Worm (Caenorhabditis elegans) whole organism, L1 larva: Measurements from ENCODE around the gene tmem-138.

Experiments used
- C34B4.2 ChIP-seq: sonication (generic microtip); optimal IDR thresholded peaks from 2 replicates; lab custom pipeline; 2017; ENCODE audit warnings: mild to moderate bottlenecking, missing genetic modification characterization, missing compliant biosample characterization
- F16B12.6 ChIP-seq: fragments of 150-350 bp; optimal IDR thresholded peaks from 2 replicates; lab custom pipeline; 2014; ENCODE audit warnings: missing biosample characterization, missing genetic modification characterization
- Y116A8C.19 ChIP-seq: sonication (generic microtip); optimal IDR thresholded peaks from 2 replicates; lab custom pipeline; 2016; ENCODE audit warnings: missing compliant biosample characterization, missing genetic modification characterization, borderline replicate concordance
- alr-1 ChIP-seq: fragments of 200-800 bp; sonication (Bioruptor generic); optimal IDR thresholded peaks from 2 replicates; lab custom pipeline; 2018; ENCODE audit warnings: borderline replicate concordance, mild to moderate bottlenecking, missing genetic modification characterization, missing compliant biosample characterization
- aly-2 ChIP-seq: fragments of 150-350 bp; optimal IDR thresholded peaks from 2 replicates; lab custom pipeline; 2014; ENCODE audit warnings: missing biosample characterization, missing genetic modification characterization
- ceh-82 ChIP-seq, 3 experiments: fragments of 150-350 bp in 1 of 3; sonication (generic microtip) in 2 of 3; optimal IDR thresholded peaks; 2 replicates each; lab custom pipeline; 2014 to 2017; ENCODE audit warnings: missing biosample characterization in 3 of 3, missing genetic modification characterization in 3 of 3
- dpl-1 ChIP-seq, 3 experiments: fragments of 150-350 bp in 2 of 3; sonication (generic microtip) in 1 of 3; optimal IDR thresholded peaks; 2 replicates each; lab custom pipeline; 2014 to 2017; ENCODE audit warnings: missing biosample characterization in 3 of 3, missing genetic modification characterization in 3 of 3, missing genetic modification reagents in 3 of 3
- dsc-1 ChIP-seq: sonication (generic microtip); optimal IDR thresholded peaks from 2 replicates; lab custom pipeline; 2016; ENCODE audit warnings: mild to moderate bottlenecking, missing genetic modification characterization, missing compliant biosample characterization
- efl-1 ChIP-seq, 4 experiments: fragments of 150-350 bp; optimal IDR thresholded peaks in 3 of 4; peaks in 1 of 4; 1 replicate in 1 of 4; 2 replicates in 3 of 4; lab custom pipeline; 2014; ENCODE audit warnings: missing biosample characterization in 2 of 4, missing genetic modification characterization in 2 of 4, missing genetic modification reagents in 2 of 4
- efl-3 ChIP-seq: fragments of 200-800 bp; sonication (Bioruptor generic); optimal IDR thresholded peaks from 2 replicates; lab custom pipeline; 2018; ENCODE audit warnings: mild to moderate bottlenecking, missing genetic modification characterization, missing compliant biosample characterization
- egl-13 ChIP-seq: sonication (generic microtip); optimal IDR thresholded peaks from 2 replicates; lab custom pipeline; 2016; ENCODE audit warnings: missing genotype, missing genetic modification reagents, missing genetic modification characterization, missing compliant biosample characterization
- egl-27 ChIP-seq, 2 experiments: fragments of 150-350 bp in 1 of 2; sonication (generic microtip); optimal IDR thresholded peaks; 3 replicates each; lab custom pipeline; 2017 to 2018; ENCODE audit warnings: missing biosample characterization in 2 of 2, missing genetic modification characterization in 2 of 2, missing genetic modification reagents in 2 of 2
- ets-5 ChIP-seq: fragments of 200-800 bp; sonication (Bioruptor generic); IDR thresholded peaks from 2 replicates; pipeline ENCODE4 v1.3.6; 2022; ENCODE audit warnings: missing genetic modification characterization, missing compliant biosample characterization
- fkh-10 ChIP-seq: sonication (generic microtip); optimal IDR thresholded peaks from 2 replicates; lab custom pipeline; 2017; ENCODE audit warnings: missing biosample characterization, missing genetic modification reagents, missing genetic modification characterization
- fkh-8 ChIP-seq: sonication (generic microtip); optimal IDR thresholded peaks from 2 replicates; lab custom pipeline; 2016; ENCODE audit warnings: mild to moderate bottlenecking, missing genetic modification characterization, missing compliant biosample characterization
- fos-1 ChIP-seq: fragments of 150-350 bp; optimal IDR thresholded peaks from 2 replicates; lab custom pipeline; 2014; ENCODE audit warnings: missing biosample characterization, missing genetic modification characterization
- grh-1 ChIP-seq: fragments of 200-800 bp; sonication (Bioruptor generic); IDR thresholded peaks from 2 replicates; pipeline ENCODE4 v1.3.6; 2022; ENCODE audit warnings: missing genetic modification reagents, missing genetic modification characterization, missing compliant biosample characterization
- hpl-2 ChIP-seq: fragments of 150-350 bp; optimal IDR thresholded peaks from 2 replicates; lab custom pipeline; 2014; ENCODE audit warnings: missing biosample characterization, missing genetic modification reagents, missing genetic modification characterization
- lin-13 ChIP-seq: fragments of 150-350 bp; optimal IDR thresholded peaks from 2 replicates; lab custom pipeline; 2014; ENCODE audit warnings: missing biosample characterization, missing genetic modification reagents, missing genetic modification characterization
- lin-35 ChIP-seq, 2 experiments: fragments of 150-350 bp; optimal IDR thresholded peaks; 2 replicates each; lab custom pipeline; 2014; ENCODE audit warnings: missing biosample characterization in 2 of 2, missing genetic modification characterization in 2 of 2, missing genetic modification reagents in 2 of 2
- lin-39 ChIP-seq: fragments of 150-350 bp; optimal IDR thresholded peaks from 2 replicates; lab custom pipeline; 2014; ENCODE audit warnings: missing biosample characterization, missing genetic modification reagents, missing genetic modification characterization
- lir-3 ChIP-seq: sonication (generic microtip); optimal IDR thresholded peaks from 2 replicates; lab custom pipeline; 2016; ENCODE audit warnings: mild to moderate bottlenecking, missing genetic modification characterization, moderate library complexity, missing compliant biosample characterization; ENCODE audit not compliant: poor library complexity
- mef-2 ChIP-seq: fragments of 150-350 bp; optimal IDR thresholded peaks from 2 replicates; lab custom pipeline; 2014; ENCODE audit warnings: missing biosample characterization, missing genetic modification characterization
- nhr-11 ChIP-seq: fragments of 150-350 bp; optimal IDR thresholded peaks from 2 replicates; lab custom pipeline; 2014; ENCODE audit warnings: missing biosample characterization, missing genetic modification characterization
- nhr-20 ChIP-seq: sonication (generic microtip); optimal IDR thresholded peaks from 2 replicates; lab custom pipeline; 2016; ENCODE audit warnings: mild to moderate bottlenecking, missing genetic modification characterization, missing compliant biosample characterization
- nhr-237 ChIP-seq: fragments of 150-350 bp; optimal IDR thresholded peaks from 2 replicates; lab custom pipeline; 2014; ENCODE audit warnings: missing biosample characterization, missing genetic modification characterization
- nhr-28 ChIP-seq: fragments of 150-350 bp; optimal IDR thresholded peaks from 2 replicates; lab custom pipeline; 2014; ENCODE audit warnings: missing biosample characterization, missing genetic modification characterization
- nhr-47 ChIP-seq: sonication (generic microtip); optimal IDR thresholded peaks from 2 replicates; lab custom pipeline; 2016; ENCODE audit warnings: mild to moderate bottlenecking, missing genetic modification characterization, moderate library complexity, missing compliant biosample characterization
- nhr-71 ChIP-seq: sonication (generic microtip); optimal IDR thresholded peaks from 2 replicates; lab custom pipeline; 2016; ENCODE audit warnings: mild to moderate bottlenecking, missing genetic modification characterization, moderate library complexity, missing compliant biosample characterization
- nhr-77 ChIP-seq: fragments of 150-350 bp; optimal IDR thresholded peaks from 2 replicates; lab custom pipeline; 2014; ENCODE audit warnings: missing biosample characterization, missing genetic modification characterization
- nhr-85 ChIP-seq: sonication (generic microtip); peaks from one replicate; lab custom pipeline; 2016; ENCODE audit warnings: missing genetic modification characterization, inconsistent platforms, missing compliant biosample characterization
- nhr-90 ChIP-seq: sonication (generic microtip); optimal IDR thresholded peaks from 2 replicates; lab custom pipeline; 2016; ENCODE audit warnings: mild to moderate bottlenecking, missing genetic modification characterization, missing compliant biosample characterization; ENCODE audit not compliant: poor library complexity
- pag-3 ChIP-seq: sonication (generic microtip); optimal IDR thresholded peaks from 2 replicates; lab custom pipeline; 2017; ENCODE audit warnings: missing genetic modification characterization, mild to moderate bottlenecking, missing compliant biosample characterization, antibody characterized with exemption, borderline replicate concordance; ENCODE audit not compliant: insufficient read depth
- pax-3 ChIP-seq: fragments of 200-800 bp; sonication (Bioruptor generic); optimal IDR thresholded peaks from 2 replicates; lab custom pipeline; 2018; ENCODE audit warnings: mild to moderate bottlenecking, missing genetic modification characterization, moderate library complexity, missing compliant biosample characterization
- skn-1 ChIP-seq: fragments of 150-350 bp; optimal IDR thresholded peaks from 2 replicates; lab custom pipeline; 2014; ENCODE audit warnings: missing biosample characterization, missing genetic modification characterization
- snpc-4 ChIP-seq: fragments of 150-350 bp; optimal IDR thresholded peaks from 2 replicates; lab custom pipeline; 2014; ENCODE audit warnings: missing biosample characterization, missing genetic modification characterization
- snu-23 ChIP-seq: sonication (generic microtip); optimal IDR thresholded peaks from 2 replicates; lab custom pipeline; 2016; ENCODE audit warnings: missing genetic modification characterization, missing compliant biosample characterization
- sptf-1 ChIP-seq: fragments of 150-350 bp; optimal IDR thresholded peaks from 2 replicates; lab custom pipeline; 2014; ENCODE audit warnings: missing biosample characterization, missing genetic modification characterization
- sup-37 ChIP-seq: fragments of 200-800 bp; sonication (Bioruptor generic); optimal IDR thresholded peaks from 2 replicates; lab custom pipeline; 2018; ENCODE audit warnings: mild to moderate bottlenecking, missing genetic modification characterization, missing compliant biosample characterization
- swsn-7 ChIP-seq: sonication (generic microtip); optimal IDR thresholded peaks from 2 replicates; lab custom pipeline; 2016; ENCODE audit warnings: missing genetic modification characterization, missing compliant biosample characterization
- tbx-2 ChIP-seq: sonication (generic microtip); optimal IDR thresholded peaks from 2 replicates; lab custom pipeline; 2016; ENCODE audit warnings: missing genetic modification characterization, missing compliant biosample characterization
- xbp-1 ChIP-seq: sonication (generic microtip); optimal IDR thresholded peaks from 2 replicates; lab custom pipeline; 2016; ENCODE audit warnings: missing genetic modification characterization, missing compliant biosample characterization
- zag-1 ChIP-seq: fragments of 150-350 bp; optimal IDR thresholded peaks from 2 replicates; lab custom pipeline; 2014; ENCODE audit warnings: missing biosample characterization, missing genetic modification characterization
- ztf-4 ChIP-seq: fragments of 150-350 bp; optimal IDR thresholded peaks from 2 replicates; lab custom pipeline; 2014; ENCODE audit warnings: missing biosample characterization, missing genetic modification characterization

tmem-138 gene

ce11 chrII:8131413-8131966 is 25.6 kb upstream of the tmem-138 start (continued):
- TF ChIP-seq efl-3 (GFP tag; lab: Kevin White, UChicago): no peak
- peak; percentile 96 for TF ChIP-seq grh-1 (GFP tag; lab: Robert Waterston, UW)
- peak; percentile 9 for TF ChIP-seq egl-13 (tag; lab: Kevin White, UChicago)
- TF ChIP-seq swsn-7: peak; percentile 42
- no peak for TF ChIP-seq nhr-11
- TF ChIP-seq fos-1 (tag; lab: Kevin White, UChicago): no peak
- peak; percentile 2 for TF ChIP-seq mef-2 (tag; lab: Kevin White, UChicago)
- TF ChIP-seq Y116A8C.19 (tag; lab: Kevin White, UChicago): no peak
- TF ChIP-seq pax-3 (tag; lab: Kevin White, UChicago): no peak
- TF ChIP-seq sptf-1 (tag; lab: Kevin White, UChicago): no peak
- TF ChIP-seq nhr-77: peak; percentile 68
- no peak for TF ChIP-seq alr-1 (tag; lab: Kevin White, UChicago)
- no peak for TF ChIP-seq hpl-2 (GFP tag; lab: Kevin White, UChicago)

- TF ChIP-seq pax-3 (tag; lab: Kevin White, UChicago) (no peak), nhr-77 (no peak), nhr-28 (tag; lab: Kevin White, UChicago) (no peak), tbx-2 (tag; lab: Kevin White, UChicago) (no peak), lin-39 (tag; lab: Kevin White, UChicago) (no peak), snpc-4 (tag; lab: Kevin White, UChicago) (no peak), lir-3 (tag; lab: Kevin White, UChicago) (no peak), ets-5 (GFP tag; lab: Robert Waterston, UW) (no peak), sup-37 (no peak), egl-27 (tag; optimal IDR thresholded peaks at IDR 0.05; lab: Kevin White, UChicago) (no peak), C34B4.2 (no peak), sptf-1 (tag; lab: Kevin White, UChicago) (no peak), F16B12.6 (tag; lab: Kevin White, UChicago) (no peak), aly-2 (tag; lab: Kevin White, UChicago) (no peak)
Measured at ce11 chrII:8135953-8136352, 21.2 kb upstream of the tmem-138 start.

ce11 chrII:8136818-8137217 is 20.3 kb upstream of the tmem-138 start, which contains the start of gene ctns-1:
ctns-1 (minus strand) TSS chrII:8136918.
- no peak for TF ChIP-seq fkh-10 (GFP tag; lab: Kevin White, UChicago)
- no peak for TF ChIP-seq efl-1 (optimal IDR thresholded peaks at IDR 0.05; lab: Kevin White, UChicago)
- peak in 1 of 2 experiments; percentile 11 for TF ChIP-seq efl-1 (GFP tag; optimal IDR thresholded peaks at IDR 0.05 in 1 of 2; lab: Kevin White, UChicago)

- peak; percentile 42 for TF ChIP-seq snu-23 (GFP tag; lab: Kevin White, UChicago)
- no peak for TF ChIP-seq ztf-4 (tag; lab: Kevin White, UChicago)
- TF ChIP-seq lin-13 (GFP tag; lab: Kevin White, UChicago): peak; percentile 34
- peak; percentile 1 for TF ChIP-seq xbp-1 (tag; lab: Kevin White, UChicago)
- TF ChIP-seq nhr-85 (tag; lab: Kevin White, UChicago): peak; percentile 68
- TF ChIP-seq nhr-47 (tag; lab: Kevin White, UChicago): peak; percentile 23
- peak; percentile 24 for TF ChIP-seq nhr-20 (tag; lab: Kevin White, UChicago)
- no peak for TF ChIP-seq nhr-28 (tag; lab: Kevin White, UChicago)
- TF ChIP-seq ets-5 (GFP tag; lab: Robert Waterston, UW): no peak
- TF ChIP-seq zag-1 (tag; lab: Kevin White, UChicago): no peak
- TF ChIP-seq mef-2 (tag; lab: Kevin White, UChicago): no peak
- TF ChIP-seq nhr-77: peak; percentile 37
- peak; percentile 39 to 85 for TF ChIP-seq lin-35 (GFP tag; optimal IDR thresholded peaks at IDR 0.05; lab: Kevin White, UChicago)
- TF ChIP-seq dsc-1: peak; percentile 7
- TF ChIP-seq nhr-90 (tag; lab: Kevin White, UChicago): no peak
- peak; percentile 37 for TF ChIP-seq pax-3 (tag; lab: Kevin White, UChicago)
- TF ChIP-seq dpl-1 (GFP tag; optimal IDR thresholded peaks at IDR 0.05; lab: Kevin White, UChicago): peak; percentile 47 to 70 (median 65)
- TF ChIP-seq nhr-71 (tag; lab: Kevin White, UChicago): peak; percentile 54
- peak; percentile 54 for TF ChIP-seq lir-3 (tag; lab: Kevin White, UChicago)
- TF ChIP-seq ceh-82 (tag; optimal IDR thresholded peaks at IDR 0.05; lab: Kevin White, UChicago): no peak
- TF ChIP-seq skn-1 (tag; lab: Kevin White, UChicago): peak; percentile 33
- peak; percentile 35 for TF ChIP-seq nhr-237
- TF ChIP-seq fkh-8 (tag; lab: Kevin White, UChicago): peak; percentile 55
- no peak for TF ChIP-seq lin-39 (tag; lab: Kevin White, UChicago)
- TF ChIP-seq pag-3 (tag; lab: Kevin White, UChicago): no peak
- TF ChIP-seq Y116A8C.19 (tag; lab: Kevin White, UChicago): no peak
- no peak for TF ChIP-seq egl-13 (tag; lab: Kevin White, UChicago)
Measured at ce11 chrII:8137379-8137778, 19.7 kb upstream of the tmem-138 start.
